Fruit fly (Drosophila melanogaster): ENCODE data around the gene fwd.

DNA sequence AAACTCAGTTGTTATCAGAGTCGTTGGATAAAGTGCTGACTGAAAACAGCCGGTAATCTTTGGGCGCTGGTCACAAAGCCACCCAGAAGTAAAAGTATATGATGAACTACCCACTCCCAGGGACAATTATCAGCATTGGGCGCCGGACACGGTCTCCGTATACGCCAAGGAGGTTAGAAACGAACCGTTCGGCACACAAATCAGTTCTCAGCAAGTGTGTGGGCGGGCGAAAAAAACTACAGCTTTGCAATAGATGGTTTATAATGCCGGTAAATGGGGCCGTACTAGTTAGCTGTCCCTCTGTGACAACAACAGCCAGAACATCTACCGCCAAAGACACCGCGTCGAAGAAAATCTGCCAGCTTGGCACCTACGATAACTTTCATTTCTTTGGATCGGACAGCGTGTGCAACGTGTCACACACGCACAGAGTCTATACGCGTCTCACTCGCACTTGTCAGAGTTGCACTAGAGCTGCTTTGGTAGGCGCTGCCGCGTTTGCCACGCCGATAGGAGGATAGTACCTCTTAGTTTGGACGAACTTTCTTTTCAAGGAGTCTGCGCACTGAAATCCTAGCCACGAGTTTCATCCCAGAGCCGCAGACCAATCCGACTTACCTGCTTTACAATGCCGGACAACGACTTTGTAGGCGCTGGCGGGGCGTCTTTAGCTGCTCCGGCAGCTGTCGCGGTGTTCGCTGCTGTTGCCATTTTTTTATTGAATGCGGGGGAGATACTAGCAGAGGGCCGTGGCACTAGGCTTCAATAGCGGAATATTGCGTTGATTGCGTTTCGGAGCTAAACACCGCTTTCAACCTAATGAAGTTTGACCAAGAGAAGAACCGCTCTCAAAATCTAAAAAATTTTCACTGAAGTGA lies 55.9 kb downstream of the fwd start:
- TF ChIP-seq CG8478 (optimal IDR thresholded peaks at IDR 0.05) (no peak), CTCF (optimal IDR thresholded peaks at IDR 0.05) (no peak)

All from S2 (cell line).